Fruit fly (Drosophila melanogaster) S2 (cell line): ENCODE results near the gene Osi20.

Experiments used
- CG8478 ChIP-seq: fragments of >200 bp; optimal IDR thresholded peaks from 2 replicates; lab custom pipeline; 2018
- CTCF ChIP-seq, 2 experiments: fragments of >200 bp; optimal IDR thresholded peaks; 2 replicates each; lab custom pipeline; 2018

DNA sequence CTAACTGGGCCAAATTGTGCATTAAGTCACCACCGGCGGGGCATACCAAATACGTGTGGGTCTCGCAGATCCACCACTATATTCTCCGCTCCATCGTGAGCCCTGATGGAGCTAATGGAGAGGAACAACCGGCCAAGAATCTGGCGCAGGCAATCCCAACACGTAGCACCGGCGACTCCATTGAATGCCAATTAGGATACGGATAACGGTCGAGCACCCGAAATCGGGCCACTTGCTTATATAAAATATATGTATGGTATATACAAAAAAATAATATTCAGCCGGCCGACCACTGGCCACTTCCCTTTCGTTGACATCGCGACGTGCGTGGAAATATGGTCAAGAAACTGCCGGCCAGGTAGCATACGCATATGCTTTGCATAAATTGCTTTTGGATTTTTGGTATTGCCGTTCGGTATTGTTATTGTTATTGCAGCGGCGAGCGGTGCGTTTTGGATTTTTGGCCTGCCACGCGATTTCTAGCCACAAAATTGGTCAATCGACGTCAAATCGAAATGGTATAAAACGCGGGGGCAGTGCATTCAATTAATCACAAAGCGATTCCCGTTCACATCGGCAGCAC, 38.5 kb upstream of the Osi20 start, which contains the start of gene Osi15:
- no peak for TF ChIP-seq CG8478 (lab: Kevin White, UChicago)
- TF ChIP-seq CTCF (optimal IDR thresholded peaks at IDR 0.05; lab: Kevin White, UChicago), result no peak
